Worm (Caenorhabditis elegans) whole organism, late embryonic: Measurements from ENCODE around the gene F37A4.5.

Source experiments
- ahr-1 ChIP-seq: sonication (generic microtip); optimal IDR thresholded peaks from 2 replicates; lab custom pipeline; 2016; ENCODE audit warnings: missing genetic modification characterization, missing compliant biosample characterization
- ama-1 ChIP-seq: fragments of 150-350 bp; optimal IDR thresholded peaks from 2 replicates; lab custom pipeline; 2014
- fkh-10 ChIP-seq: fragments of 150-350 bp; optimal IDR thresholded peaks from 2 replicates; lab custom pipeline; 2014; ENCODE audit warnings: missing biosample characterization, missing genetic modification reagents, missing genetic modification characterization
- hlh-30 ChIP-seq: sonication (generic microtip); optimal IDR thresholded peaks from 2 replicates; lab custom pipeline; 2017; ENCODE audit warnings: antibody characterized with exemption, missing genetic modification characterization, missing compliant biosample characterization; ENCODE audit not compliant: insufficient read depth
- hlh-8 ChIP-seq: sonication (generic microtip); optimal IDR thresholded peaks from 2 replicates; lab custom pipeline; 2016; ENCODE audit warnings: missing genotype, missing genetic modification characterization, missing compliant biosample characterization
- nhr-11 ChIP-seq: fragments of 150-350 bp; optimal IDR thresholded peaks from 2 replicates; lab custom pipeline; 2014; ENCODE audit warnings: missing biosample characterization, missing genetic modification characterization
- sox-4 ChIP-seq: sonication (generic microtip); optimal IDR thresholded peaks from 2 replicates; lab custom pipeline; 2017; ENCODE audit warnings: mild to moderate bottlenecking, missing genetic modification characterization, inconsistent platforms, missing compliant biosample characterization
- tbx-2 ChIP-seq: sonication (generic microtip); optimal IDR thresholded peaks from 2 replicates; lab custom pipeline; 2016; ENCODE audit warnings: missing genetic modification characterization, missing compliant biosample characterization
- tbx-7 ChIP-seq: sonication (generic microtip); optimal IDR thresholded peaks from 2 replicates; lab custom pipeline; 2016; ENCODE audit warnings: missing genotype, missing genetic modification characterization, missing compliant biosample characterization
- unc-3 ChIP-seq, 2 experiments: fragments of 200-800 bp in 1 of 2; sonication (Bioruptor generic) in 1 of 2; sonication (generic microtip) in 1 of 2; conservative IDR thresholded peaks in 1 of 2; optimal IDR thresholded peaks in 1 of 2; 2 replicates each; pipeline versions ENCODE4 v1.3.6 to Lab custom; 2016 to 2022; ENCODE audit warnings: missing compliant biosample characterization in 2 of 2, missing genetic modification characterization in 2 of 2, missing genetic modification reagents in 1 of 2
- unc-86 ChIP-seq: sonication (generic microtip); optimal IDR thresholded peaks from 2 replicates; lab custom pipeline; 2016; ENCODE audit warnings: missing genetic modification characterization, missing compliant biosample characterization

DNA sequence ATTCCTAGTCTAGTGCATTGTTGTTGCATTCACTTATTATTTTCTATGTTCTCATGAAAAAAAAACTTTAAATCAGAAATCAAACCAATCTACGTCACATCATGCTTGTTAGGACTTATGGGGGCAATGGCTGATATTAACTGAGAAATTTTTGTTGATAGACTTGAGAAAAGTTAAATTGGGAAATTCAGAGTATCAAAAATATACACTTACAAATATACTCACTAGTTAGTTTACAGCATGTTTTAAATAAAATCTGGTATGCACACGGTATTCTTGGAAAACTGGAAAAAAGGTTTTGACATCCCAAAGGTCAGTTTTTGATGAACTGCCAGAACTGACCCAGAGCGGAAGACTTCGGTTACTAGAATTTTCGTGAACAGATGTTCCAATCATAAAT is 30.7 kb upstream of the F37A4.5 start:
- no peak for TF ChIP-seq hlh-8
- TF ChIP-seq nhr-11 = no peak
- TF ChIP-seq tbx-7 = no peak
- TF ChIP-seq unc-3 (GFP tag; conservative IDR thresholded peaks at IDR 0.05; lab: Robert Waterston, UW) = no peak
- no peak for TF ChIP-seq unc-3 (tag; optimal IDR thresholded peaks at IDR 0.05; lab: Kevin White, UChicago)
- TF ChIP-seq sox-4 (tag; lab: Kevin White, UChicago) = no peak
- no peak for TF ChIP-seq ama-1 (lab: Kevin White, UChicago)
- TF ChIP-seq tbx-2 (tag; lab: Kevin White, UChicago) = no peak
- TF ChIP-seq fkh-10 (GFP tag; lab: Kevin White, UChicago) = no peak
- TF ChIP-seq unc-86 (tag; lab: Kevin White, UChicago) = no peak
- TF ChIP-seq ahr-1 (tag; lab: Kevin White, UChicago) = no peak
- no peak for TF ChIP-seq hlh-30
